Worm (Caenorhabditis elegans) whole organism, early embryonic: ENCODE data around the gene ZK637.4.

ENCODE experiments used
- B0310.2 ChIP-seq: sonication (generic microtip); optimal IDR thresholded peaks from 2 replicates; lab custom pipeline; 2016; ENCODE audit warnings: mild to moderate bottlenecking, missing genetic modification characterization, missing compliant biosample characterization
- F13C5.2 ChIP-seq: sonication (generic microtip); optimal IDR thresholded peaks from 2 replicates; lab custom pipeline; 2017; ENCODE audit warnings: mild to moderate bottlenecking, missing genetic modification characterization, inconsistent platforms, missing compliant biosample characterization
- aly-1 ChIP-seq: sonication (generic microtip); optimal IDR thresholded peaks from 2 replicates; lab custom pipeline; 2016; ENCODE audit warnings: missing genetic modification characterization, missing compliant biosample characterization
- ama-1 ChIP-seq: fragments of 150-350 bp; optimal IDR thresholded peaks from 2 replicates; lab custom pipeline; 2014
- ceh-13 ChIP-seq: fragments of 200-800 bp; sonication (Bioruptor generic); optimal IDR thresholded peaks from 2 replicates; lab custom pipeline; 2018; ENCODE audit warnings: mild to moderate bottlenecking, missing genetic modification characterization, missing compliant biosample characterization
- ceh-36 ChIP-seq: sonication (generic microtip); optimal IDR thresholded peaks from 2 replicates; lab custom pipeline; 2016; ENCODE audit warnings: missing genetic modification characterization, inconsistent platforms, missing compliant biosample characterization
- ets-7 ChIP-seq: sonication (generic microtip); optimal IDR thresholded peaks from 2 replicates; lab custom pipeline; 2016; ENCODE audit warnings: missing genotype, missing genetic modification characterization, missing compliant biosample characterization
- flt-1 ChIP-seq: fragments of 200-800 bp; sonication (Bioruptor generic); IDR thresholded peaks from 2 replicates; pipeline ENCODE4 v1.3.6; 2022; ENCODE audit warnings: missing genetic modification characterization, missing compliant biosample characterization
- hmbx-1 ChIP-seq: sonication (generic microtip); optimal IDR thresholded peaks from 2 replicates; lab custom pipeline; 2016; ENCODE audit warnings: mild to moderate bottlenecking, missing genetic modification characterization, missing compliant biosample characterization
- hmg-4 ChIP-seq: fragments of 200-800 bp; sonication (Bioruptor generic); optimal IDR thresholded peaks from 2 replicates; lab custom pipeline; 2018; ENCODE audit warnings: mild to moderate bottlenecking, missing genetic modification characterization, missing compliant biosample characterization
- hnd-1 ChIP-seq: sonication (generic microtip); optimal IDR thresholded peaks from 2 replicates; lab custom pipeline; 2016; ENCODE audit warnings: missing genetic modification characterization, missing compliant biosample characterization
- pes-1 ChIP-seq: fragments of 200-800 bp; sonication (Bioruptor generic); IDR thresholded peaks from 2 replicates; pipeline ENCODE4 v1.3.6; 2022; ENCODE audit warnings: missing genetic modification reagents, missing genetic modification characterization, missing compliant biosample characterization
- scrt-1 ChIP-seq: fragments of 200-800 bp; sonication (Bioruptor generic); IDR thresholded peaks from 2 replicates; pipeline ENCODE4 v1.3.6; 2022; ENCODE audit warnings: missing genetic modification characterization, missing compliant biosample characterization
- sea-1 ChIP-seq: fragments of 200-800 bp; sonication (Bioruptor generic); conservative IDR thresholded peaks from 2 replicates; pipeline ENCODE4 v1.3.6; 2022; ENCODE audit warnings: missing genetic modification characterization, missing compliant biosample characterization
- tbx-11 ChIP-seq: fragments of 200-800 bp; sonication (Bioruptor generic); IDR thresholded peaks from 2 replicates; pipeline ENCODE4 v1.3.6; 2022; ENCODE audit warnings: missing genetic modification characterization, missing compliant biosample characterization
- tbx-37 ChIP-seq: fragments of 200-800 bp; sonication (Bioruptor generic); conservative IDR thresholded peaks from 2 replicates; pipeline ENCODE4 v1.3.6; 2022; ENCODE audit warnings: missing genetic modification reagents, missing genetic modification characterization, missing compliant biosample characterization
- tra-4 ChIP-seq: sonication (generic microtip); optimal IDR thresholded peaks from 2 replicates; lab custom pipeline; 2017; ENCODE audit warnings: missing genetic modification characterization, missing compliant biosample characterization

ZK637.4 gene

DNA sequence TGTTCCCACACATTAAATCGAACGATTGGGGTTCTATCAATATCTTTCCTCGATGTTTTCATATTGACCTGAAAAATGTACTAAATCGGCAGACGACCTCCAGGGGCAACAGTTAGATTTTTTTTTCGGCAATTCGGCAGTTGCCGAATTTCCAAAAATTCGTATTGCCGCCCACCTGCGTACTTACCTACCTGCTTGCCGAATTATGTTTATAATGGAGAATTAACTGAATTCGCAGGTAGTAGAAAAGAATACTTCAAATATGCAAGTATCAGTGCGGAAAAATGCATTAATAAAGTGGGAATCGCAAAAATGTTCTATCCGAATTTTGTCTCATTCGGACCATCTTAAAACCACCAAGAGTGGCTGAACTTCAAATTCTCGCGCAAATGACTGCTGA, 23.9 kb upstream of the ZK637.4 start:
- TF ChIP-seq tbx-11 (GFP tag; lab: Robert Waterston, UW) (no peak), tbx-37 (no peak), pes-1 (GFP tag; lab: Robert Waterston, UW) (no peak), F13C5.2 (no peak), hmbx-1 (tag; lab: Kevin White, UChicago) (no peak), scrt-1 (no peak), hmg-4 (GFP tag; lab: Kevin White, UChicago) (no peak), flt-1 (GFP tag; lab: Robert Waterston, UW) (no peak), hnd-1 (no peak), ceh-13 (GFP tag; lab: Kevin White, UChicago) (no peak), B0310.2 (tag; lab: Kevin White, UChicago) (no peak)

DNA sequence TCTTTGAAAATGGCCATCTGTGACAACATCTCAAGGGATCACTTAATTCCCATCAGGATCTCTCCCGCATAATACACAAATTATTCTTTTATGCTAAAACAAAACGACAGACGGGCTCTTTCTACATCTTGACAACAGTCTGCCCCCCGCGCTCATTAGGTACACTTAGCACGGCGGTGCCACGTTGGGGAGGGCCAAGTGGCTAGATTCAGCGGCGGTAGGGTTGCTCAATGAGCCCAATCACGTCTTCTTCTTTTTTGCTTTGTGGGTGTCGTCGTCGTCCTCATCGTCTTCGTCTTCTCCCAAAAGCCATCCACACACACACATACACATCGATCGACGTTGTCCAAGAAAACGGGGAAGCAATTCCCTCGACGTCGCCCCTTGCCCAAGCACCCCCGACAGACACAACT, 20.5 kb upstream of the ZK637.4 start:
- TF ChIP-seq hmg-4 (GFP tag; lab: Kevin White, UChicago) (peak; percentile 33), pes-1 (GFP tag; lab: Robert Waterston, UW) (no peak)

DNA sequence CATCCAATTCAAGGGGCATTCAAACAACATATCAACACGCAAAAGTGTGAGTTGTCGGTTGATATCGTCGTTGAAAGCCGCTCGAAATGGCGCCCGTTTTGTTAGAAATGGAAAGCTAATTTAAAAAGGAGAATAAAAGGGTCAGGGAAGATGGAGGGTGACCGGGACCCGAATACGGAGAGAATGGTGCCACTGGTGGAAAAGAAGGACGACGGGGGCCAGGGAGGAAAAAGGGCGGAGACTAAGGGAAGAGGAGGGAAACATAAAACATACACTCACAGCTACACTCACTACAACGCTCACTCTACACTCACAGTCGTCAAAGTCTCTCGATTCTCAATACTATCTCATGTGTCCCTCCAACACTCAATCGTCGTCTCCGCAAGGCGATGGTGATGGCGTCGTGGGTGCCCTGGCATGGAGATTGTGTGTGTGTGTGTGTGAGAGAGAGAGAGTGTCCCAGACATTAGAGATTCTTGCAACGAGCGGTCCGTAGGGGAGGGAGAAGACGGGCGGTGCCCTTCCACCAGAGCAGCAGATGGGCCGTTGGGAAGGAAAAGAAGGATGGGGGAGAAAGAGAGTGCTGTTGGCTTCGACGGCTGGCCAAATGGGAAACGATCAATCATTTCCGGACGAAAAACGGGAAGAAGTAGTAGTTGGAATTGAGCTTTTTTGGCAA, 19.4 kb upstream of the ZK637.4 start:
- TF ChIP-seq flt-1 (GFP tag; lab: Robert Waterston, UW) (peak; percentile 37), hmg-4 (GFP tag; lab: Kevin White, UChicago) (peak; percentile 78), scrt-1 (no peak), ets-7 (tag; lab: Kevin White, UChicago) (no peak), pes-1 (GFP tag; lab: Robert Waterston, UW) (peak; percentile 38; the same call in 1 of the 2 replicates), aly-1 (tag; lab: Kevin White, UChicago) (peak; percentile 46), hmbx-1 (tag; lab: Kevin White, UChicago) (no peak), F13C5.2 (peak; percentile 59), tra-4 (no peak), tbx-37 (no peak), B0310.2 (tag; lab: Kevin White, UChicago) (peak; percentile 59), ama-1 (lab: Kevin White, UChicago) (no peak), sea-1 (GFP tag; lab: Robert Waterston, UW) (0 out of 2 replicates have a peak, but pooled peaks have one; percentile 51)

DNA sequence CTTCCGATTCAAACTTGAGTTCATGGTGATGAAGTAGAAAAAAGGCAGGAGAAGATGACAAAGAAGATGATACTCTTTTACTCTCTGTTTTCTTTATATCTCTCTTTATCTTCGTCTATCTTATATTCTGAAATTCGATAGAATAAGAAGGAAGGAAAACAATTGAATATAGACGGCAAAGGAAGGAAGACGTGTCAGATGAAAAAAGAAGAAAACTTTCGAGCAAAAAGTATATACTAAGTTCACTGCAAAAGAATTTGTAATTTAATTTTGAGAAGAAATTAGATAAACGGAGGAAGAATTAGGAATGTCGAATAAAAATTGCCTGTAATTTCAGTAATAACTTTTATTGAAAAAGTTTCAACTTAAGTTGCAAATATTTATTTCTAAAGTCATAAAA, 16.6 kb upstream of the ZK637.4 start, which contains the start of gene K01F9.2:
Gene K01F9.2 (minus strand): TSS at position 127 of the 400 bp plus-strand sequence.
- TF ChIP-seq tbx-11 (GFP tag; lab: Robert Waterston, UW) = no peak
- no peak for TF ChIP-seq pes-1 (GFP tag; lab: Robert Waterston, UW)
- TF ChIP-seq flt-1 (GFP tag; lab: Robert Waterston, UW) = no peak
- no peak for TF ChIP-seq hmbx-1 (tag; lab: Kevin White, UChicago)
- no peak for TF ChIP-seq ceh-13 (GFP tag; lab: Kevin White, UChicago)
- TF ChIP-seq scrt-1 = no peak
- no peak for TF ChIP-seq hmg-4 (GFP tag; lab: Kevin White, UChicago)
- TF ChIP-seq ama-1 (lab: Kevin White, UChicago) = no peak
- no peak for TF ChIP-seq sea-1 (GFP tag; lab: Robert Waterston, UW)
- TF ChIP-seq aly-1 (tag; lab: Kevin White, UChicago) = no peak
- no peak for TF ChIP-seq hnd-1
- no peak for TF ChIP-seq tra-4

DNA sequence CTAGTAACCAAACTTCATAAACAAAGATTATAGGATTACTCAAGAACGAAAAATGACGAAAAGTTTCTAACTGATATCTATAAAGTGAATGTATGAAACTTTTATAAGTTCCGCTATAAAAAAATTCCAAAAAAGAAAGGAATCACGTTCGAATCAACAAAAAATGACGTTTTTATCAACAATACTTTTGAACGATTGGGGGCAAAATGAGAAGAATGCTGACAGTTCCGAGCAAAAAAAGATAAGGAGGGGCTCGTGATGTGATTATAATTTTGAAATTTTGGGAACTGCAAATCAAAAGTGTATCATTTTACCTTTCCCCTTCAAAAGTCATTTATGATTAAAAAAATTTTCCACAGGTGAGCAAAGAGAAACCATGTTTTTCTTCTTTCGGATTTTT, 14.6 kb upstream of the ZK637.4 start:
- TF ChIP-seq tbx-37 = no peak
- no peak for TF ChIP-seq B0310.2 (tag; lab: Kevin White, UChicago)
- TF ChIP-seq aly-1 (tag; lab: Kevin White, UChicago) = no peak
- no peak for TF ChIP-seq tbx-11 (GFP tag; lab: Robert Waterston, UW)
- TF ChIP-seq scrt-1 = no peak
- no peak for TF ChIP-seq ceh-36 (tag; lab: Kevin White, UChicago)
- TF ChIP-seq pes-1 (GFP tag; lab: Robert Waterston, UW) = no peak
- no peak for TF ChIP-seq hmg-4 (GFP tag; lab: Kevin White, UChicago)
- no peak for TF ChIP-seq sea-1 (GFP tag; lab: Robert Waterston, UW)
- TF ChIP-seq ceh-13 (GFP tag; lab: Kevin White, UChicago) = no peak
- TF ChIP-seq tra-4 = no peak
- no peak for TF ChIP-seq ama-1 (lab: Kevin White, UChicago)
- TF ChIP-seq ets-7 (tag; lab: Kevin White, UChicago) = no peak
- no peak for TF ChIP-seq F13C5.2
- TF ChIP-seq hnd-1 = no peak
- TF ChIP-seq flt-1 (GFP tag; lab: Robert Waterston, UW) = no peak
- TF ChIP-seq hmbx-1 (tag; lab: Kevin White, UChicago) = no peak

DNA sequence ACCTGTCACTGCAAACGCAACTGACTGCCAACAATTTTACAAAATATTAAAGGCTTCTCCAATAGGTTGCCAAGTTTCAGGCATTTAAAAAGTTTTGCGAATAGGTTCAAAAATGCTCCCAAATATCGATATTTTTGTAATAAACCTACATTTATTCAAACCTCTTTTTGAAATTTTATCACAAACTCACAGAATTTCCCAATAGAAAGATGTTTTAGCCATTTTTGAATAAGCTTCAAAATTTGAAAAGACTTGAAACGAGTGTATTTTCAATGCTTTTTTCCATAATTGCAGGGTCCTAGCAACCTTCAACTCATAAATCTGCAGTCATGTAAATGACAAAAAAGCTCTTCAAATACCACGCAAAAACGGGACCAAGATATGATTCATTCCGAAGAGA, 11.2 kb upstream of the ZK637.4 start:
- TF ChIP-seq ceh-13 (GFP tag; lab: Kevin White, UChicago) = no peak
- TF ChIP-seq ama-1 (lab: Kevin White, UChicago) = no peak
- TF ChIP-seq tbx-11 (GFP tag; lab: Robert Waterston, UW) = no peak
- TF ChIP-seq hmbx-1 (tag; lab: Kevin White, UChicago) = no peak
- no peak for TF ChIP-seq pes-1 (GFP tag; lab: Robert Waterston, UW)
- no peak for TF ChIP-seq tbx-37
- TF ChIP-seq ets-7 (tag; lab: Kevin White, UChicago) = no peak
- no peak for TF ChIP-seq F13C5.2
- TF ChIP-seq ceh-36 (tag; lab: Kevin White, UChicago) = no peak
- TF ChIP-seq B0310.2 (tag; lab: Kevin White, UChicago) = no peak
- TF ChIP-seq aly-1 (tag; lab: Kevin White, UChicago) = no peak
- no peak for TF ChIP-seq sea-1 (GFP tag; lab: Robert Waterston, UW)
- no peak for TF ChIP-seq hmg-4 (GFP tag; lab: Kevin White, UChicago)
- TF ChIP-seq hnd-1 = no peak
- TF ChIP-seq scrt-1 = no peak
- no peak for TF ChIP-seq flt-1 (GFP tag; lab: Robert Waterston, UW)
- no peak for TF ChIP-seq tra-4

DNA sequence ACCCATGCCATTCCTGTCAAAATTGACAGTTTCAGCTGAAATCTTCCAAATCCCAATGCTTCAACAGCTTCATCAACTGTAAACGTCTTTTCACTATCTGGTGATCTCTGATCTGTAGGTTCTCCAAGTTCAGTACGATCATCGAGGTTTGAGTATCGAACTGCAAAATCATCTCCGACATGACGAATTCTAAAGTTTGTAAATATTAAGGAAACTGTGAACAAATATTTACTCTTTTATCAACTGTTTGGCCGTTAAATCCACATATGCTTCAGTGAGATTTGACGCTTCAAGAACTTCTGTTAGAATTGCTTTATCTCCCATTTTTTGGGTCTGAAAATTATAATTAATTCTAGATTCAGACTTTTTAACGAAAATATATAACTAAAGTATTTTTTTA, 8.4 kb upstream of the ZK637.4 start, which contains the start of gene svop-1:
Gene svop-1 (minus strand): TSS at position 339 of the 400 bp plus-strand sequence.
- TF ChIP-seq flt-1 (GFP tag; lab: Robert Waterston, UW) = no peak
- TF ChIP-seq hnd-1 = no peak
- no peak for TF ChIP-seq tbx-11 (GFP tag; lab: Robert Waterston, UW)
- no peak for TF ChIP-seq ceh-13 (GFP tag; lab: Kevin White, UChicago)
- no peak for TF ChIP-seq ama-1 (lab: Kevin White, UChicago)
- TF ChIP-seq pes-1 (GFP tag; lab: Robert Waterston, UW) = no peak
- no peak for TF ChIP-seq tbx-37
- no peak for TF ChIP-seq F13C5.2
- no peak for TF ChIP-seq scrt-1
- no peak for TF ChIP-seq ceh-36 (tag; lab: Kevin White, UChicago)
- TF ChIP-seq hmbx-1 (tag; lab: Kevin White, UChicago) = no peak
- no peak for TF ChIP-seq hmg-4 (GFP tag; lab: Kevin White, UChicago)
